Worm (Caenorhabditis elegans) whole organism, L1 larva: ENCODE measurements around the gene clec-76.
A peak's percentile ranks its signal among the peaks of the same experiment; 100 is the strongest.

ENCODE experiments used
- C04F5.9 ChIP-seq: sonication (generic microtip); optimal IDR thresholded peaks from 2 replicates; lab custom pipeline; 2016; ENCODE audit warnings: missing genetic modification characterization, missing compliant biosample characterization
- C16A3.4 ChIP-seq: fragments of 150-350 bp; optimal IDR thresholded peaks from 2 replicates; lab custom pipeline; 2014; ENCODE audit warnings: missing biosample characterization, missing genetic modification characterization
- F16B12.6 ChIP-seq: fragments of 150-350 bp; optimal IDR thresholded peaks from 2 replicates; lab custom pipeline; 2014; ENCODE audit warnings: missing biosample characterization, missing genetic modification characterization
- aly-2 ChIP-seq: fragments of 150-350 bp; optimal IDR thresholded peaks from 2 replicates; lab custom pipeline; 2014; ENCODE audit warnings: missing biosample characterization, missing genetic modification characterization
- ama-1 ChIP-seq: fragments of 150-350 bp; optimal IDR thresholded peaks from 2 replicates; lab custom pipeline; 2014
- blmp-1 ChIP-seq: fragments of 150-350 bp; optimal IDR thresholded peaks from 2 replicates; lab custom pipeline; 2014; ENCODE audit warnings: missing biosample characterization, missing genetic modification characterization
- ceh-63 ChIP-seq: fragments of 200-800 bp; sonication (Bioruptor generic); optimal IDR thresholded peaks from 2 replicates; lab custom pipeline; 2018; ENCODE audit warnings: mild to moderate bottlenecking, missing genetic modification characterization, missing compliant biosample characterization
- ceh-8 ChIP-seq: fragments of 200-800 bp; sonication (Bioruptor generic); optimal IDR thresholded peaks from 2 replicates; lab custom pipeline; 2018; ENCODE audit warnings: mild to moderate bottlenecking, missing genetic modification characterization, moderate library complexity, missing compliant biosample characterization
- ceh-88 ChIP-seq: fragments of 200-800 bp; sonication (Bioruptor generic); IDR thresholded peaks from 2 replicates; pipeline ENCODE4 v1.3.6; 2022; ENCODE audit warnings: missing genetic modification characterization, missing compliant biosample characterization
- dpl-1 ChIP-seq, 3 experiments: fragments of 150-350 bp in 2 of 3; sonication (generic microtip) in 1 of 3; optimal IDR thresholded peaks; 2 replicates each; lab custom pipeline; 2014 to 2017; ENCODE audit warnings: missing biosample characterization in 3 of 3, missing genetic modification characterization in 3 of 3, missing genetic modification reagents in 3 of 3
- dsc-1 ChIP-seq: sonication (generic microtip); optimal IDR thresholded peaks from 2 replicates; lab custom pipeline; 2016; ENCODE audit warnings: mild to moderate bottlenecking, missing genetic modification characterization, missing compliant biosample characterization
- efl-1 ChIP-seq, 4 experiments: fragments of 150-350 bp; optimal IDR thresholded peaks in 3 of 4; peaks in 1 of 4; 1 replicate in 1 of 4; 2 replicates in 3 of 4; lab custom pipeline; 2014; ENCODE audit warnings: missing biosample characterization in 2 of 4, missing genetic modification characterization in 2 of 4, missing genetic modification reagents in 2 of 4
- egl-13 ChIP-seq: sonication (generic microtip); optimal IDR thresholded peaks from 2 replicates; lab custom pipeline; 2016; ENCODE audit warnings: missing genotype, missing genetic modification reagents, missing genetic modification characterization, missing compliant biosample characterization
- elt-2 ChIP-seq: sonication (generic microtip); optimal IDR thresholded peaks from 2 replicates; lab custom pipeline; 2016; ENCODE audit warnings: missing genetic modification characterization, mild to moderate bottlenecking, inconsistent platforms, missing compliant biosample characterization, missing genetic modification reagents
- fkh-10 ChIP-seq: sonication (generic microtip); optimal IDR thresholded peaks from 2 replicates; lab custom pipeline; 2017; ENCODE audit warnings: missing biosample characterization, missing genetic modification reagents, missing genetic modification characterization
- fkh-8 ChIP-seq: sonication (generic microtip); optimal IDR thresholded peaks from 2 replicates; lab custom pipeline; 2016; ENCODE audit warnings: mild to moderate bottlenecking, missing genetic modification characterization, missing compliant biosample characterization
- hlh-17 ChIP-seq: fragments of 200-800 bp; sonication (Bioruptor generic); optimal IDR thresholded peaks from 2 replicates; lab custom pipeline; 2018; ENCODE audit warnings: missing genetic modification characterization, mild to moderate bottlenecking, missing compliant biosample characterization, moderate library complexity, borderline replicate concordance
- hpl-2 ChIP-seq: fragments of 150-350 bp; optimal IDR thresholded peaks from 2 replicates; lab custom pipeline; 2014; ENCODE audit warnings: missing biosample characterization, missing genetic modification reagents, missing genetic modification characterization
- irx-1 ChIP-seq: sonication (generic microtip); optimal IDR thresholded peaks from 2 replicates; lab custom pipeline; 2016; ENCODE audit warnings: missing genetic modification characterization, missing compliant biosample characterization
- lin-14 ChIP-seq: fragments of 200-800 bp; sonication (Bioruptor generic); optimal IDR thresholded peaks from 2 replicates; lab custom pipeline; 2018; ENCODE audit warnings: mild to moderate bottlenecking, missing genetic modification characterization, moderate library complexity, missing compliant biosample characterization
- lin-35 ChIP-seq, 2 experiments: fragments of 150-350 bp; optimal IDR thresholded peaks; 2 replicates each; lab custom pipeline; 2014; ENCODE audit warnings: missing biosample characterization in 2 of 2, missing genetic modification characterization in 2 of 2, missing genetic modification reagents in 2 of 2
- lin-39 ChIP-seq: fragments of 150-350 bp; optimal IDR thresholded peaks from 2 replicates; lab custom pipeline; 2014; ENCODE audit warnings: missing biosample characterization, missing genetic modification reagents, missing genetic modification characterization
- lsy-2 ChIP-seq, 2 experiments: fragments of 150-350 bp; optimal IDR thresholded peaks; 2 replicates each; lab custom pipeline; 2014; ENCODE audit warnings: missing biosample characterization in 2 of 2, missing genetic modification characterization in 2 of 2
- nhr-237 ChIP-seq: fragments of 150-350 bp; optimal IDR thresholded peaks from 2 replicates; lab custom pipeline; 2014; ENCODE audit warnings: missing biosample characterization, missing genetic modification characterization
- nhr-71 ChIP-seq: sonication (generic microtip); optimal IDR thresholded peaks from 2 replicates; lab custom pipeline; 2016; ENCODE audit warnings: mild to moderate bottlenecking, missing genetic modification characterization, moderate library complexity, missing compliant biosample characterization
- nhr-76 ChIP-seq: sonication (generic microtip); optimal IDR thresholded peaks from 2 replicates; lab custom pipeline; 2017; ENCODE audit warnings: missing biosample characterization, missing genetic modification characterization
- nhr-90 ChIP-seq: sonication (generic microtip); optimal IDR thresholded peaks from 2 replicates; lab custom pipeline; 2016; ENCODE audit warnings: mild to moderate bottlenecking, missing genetic modification characterization, missing compliant biosample characterization; ENCODE audit not compliant: poor library complexity
- pqm-1 ChIP-seq: sonication (generic microtip); optimal IDR thresholded peaks from 3 replicates; lab custom pipeline; 2017; ENCODE audit warnings: missing biosample characterization, missing genetic modification characterization
- skn-1 ChIP-seq: fragments of 150-350 bp; optimal IDR thresholded peaks from 2 replicates; lab custom pipeline; 2014; ENCODE audit warnings: missing biosample characterization, missing genetic modification characterization
- snpc-4 ChIP-seq: fragments of 150-350 bp; optimal IDR thresholded peaks from 2 replicates; lab custom pipeline; 2014; ENCODE audit warnings: missing biosample characterization, missing genetic modification characterization
- sptf-1 ChIP-seq: fragments of 150-350 bp; optimal IDR thresholded peaks from 2 replicates; lab custom pipeline; 2014; ENCODE audit warnings: missing biosample characterization, missing genetic modification characterization
- swsn-7 ChIP-seq: sonication (generic microtip); optimal IDR thresholded peaks from 2 replicates; lab custom pipeline; 2016; ENCODE audit warnings: missing genetic modification characterization, missing compliant biosample characterization
- unc-62 ChIP-seq: fragments of 150-350 bp; optimal IDR thresholded peaks from 2 replicates; lab custom pipeline; 2014; ENCODE audit warnings: missing biosample characterization, missing genetic modification reagents, missing genetic modification characterization
- unc-86 ChIP-seq: sonication (generic microtip); optimal IDR thresholded peaks from 2 replicates; lab custom pipeline; 2016; ENCODE audit warnings: missing genetic modification characterization, missing compliant biosample characterization
- ztf-11 ChIP-seq, 2 experiments: sonication (generic microtip); optimal IDR thresholded peaks; 2 replicates each; lab custom pipeline; 2016 to 2017; ENCODE audit warnings: missing genetic modification characterization in 2 of 2, missing biosample characterization in 1 of 2, missing compliant biosample characterization in 1 of 2

The clec-76 gene

ce11 chrIV:3995384-3995783 lies 30.3 kb downstream of the clec-76 start, which contains the start of gene F47C12.7:
F47C12.7 (minus strand) TSS chrIV:3995484.
- TF ChIP-seq lsy-2 (tag; optimal IDR thresholded peaks at IDR 0.05; lab: Kevin White, UChicago) = no peak
- TF ChIP-seq efl-1 (optimal IDR thresholded peaks at IDR 0.05; lab: Kevin White, UChicago) = no peak
- peak in 1 of 2 experiments; percentile 60 for TF ChIP-seq efl-1 (GFP tag; optimal IDR thresholded peaks at IDR 0.05 in 1 of 2; lab: Kevin White, UChicago)

ce11 chrIV:3998517-3998916 lies 33.5 kb downstream of the clec-76 start, which contains the start of gene F47C12.8:
F47C12.8 (minus strand) TSS chrIV:3998617.
- TF ChIP-seq F16B12.6 (tag; lab: Kevin White, UChicago) (no peak), blmp-1 (tag; lab: Kevin White, UChicago) (no peak), nhr-90 (tag; lab: Kevin White, UChicago) (no peak), unc-86 (tag; lab: Kevin White, UChicago) (no peak), hpl-2 (GFP tag; lab: Kevin White, UChicago) (no peak), skn-1 (no peak), aly-2 (tag; lab: Kevin White, UChicago) (no peak), fkh-8 (tag; lab: Kevin White, UChicago) (no peak), unc-62 (GFP tag; lab: Kevin White, UChicago) (no peak), nhr-71 (tag; lab: Kevin White, UChicago) (no peak)

ce11 chrIV:3999662-4000061 lies 34.6 kb downstream of the clec-76 start:
- TF ChIP-seq snpc-4 (no peak), aly-2 (tag; lab: Kevin White, UChicago) (no peak), nhr-76 (tag; lab: Kevin White, UChicago) (no peak), egl-13 (tag; lab: Kevin White, UChicago) (no peak), skn-1 (no peak), unc-62 (GFP tag; lab: Kevin White, UChicago) (no peak), hpl-2 (GFP tag; lab: Kevin White, UChicago) (no peak), efl-1 (optimal IDR thresholded peaks at IDR 0.05; lab: Kevin White, UChicago) (no peak), efl-1 (GFP tag; optimal IDR thresholded peaks at IDR 0.05 in 1 of 2; lab: Kevin White, UChicago) (no peak), dsc-1 (tag; lab: Kevin White, UChicago) (no peak), swsn-7 (tag; lab: Kevin White, UChicago) (no peak), ama-1 (lab: Kevin White, UChicago) (no peak)

- TF ChIP-seq hlh-17 (GFP tag; lab: Kevin White, UChicago) = no peak
- no peak for TF ChIP-seq ceh-88 (GFP tag; lab: Robert Waterston, UW)
- TF ChIP-seq ztf-11 (tag; optimal IDR thresholded peaks at IDR 0.05; lab: Kevin White, UChicago) = no peak
- no peak for TF ChIP-seq sptf-1 (tag; lab: Kevin White, UChicago)
- no peak for TF ChIP-seq egl-13 (tag; lab: Kevin White, UChicago)
- no peak for TF ChIP-seq swsn-7 (tag; lab: Kevin White, UChicago)
- no peak for TF ChIP-seq snpc-4
- no peak for TF ChIP-seq lin-35 (GFP tag; optimal IDR thresholded peaks at IDR 0.05; lab: Kevin White, UChicago)
- TF ChIP-seq nhr-76 (tag; lab: Kevin White, UChicago) = no peak
- no peak for TF ChIP-seq irx-1
- no peak for TF ChIP-seq ceh-8 (GFP tag; lab: Kevin White, UChicago)
- TF ChIP-seq lin-14 (GFP tag; lab: Kevin White, UChicago) = no peak
- TF ChIP-seq dsc-1 (tag; lab: Kevin White, UChicago) = no peak
- no peak for TF ChIP-seq elt-2 (tag; lab: Kevin White, UChicago)
- no peak for TF ChIP-seq C16A3.4 (tag; lab: Kevin White, UChicago)
- TF ChIP-seq dpl-1 (GFP tag; optimal IDR thresholded peaks at IDR 0.05; lab: Kevin White, UChicago) = no peak
- no peak for TF ChIP-seq skn-1
- TF ChIP-seq nhr-237 (tag; lab: Kevin White, UChicago) = no peak
- TF ChIP-seq pqm-1 = no peak
- TF ChIP-seq, all 84 proteins: peak for 0
These were observed 39.2 kb downstream of the clec-76 start for ce11 chrIV:4004221-4004620.

ce11 chrIV:4005166-4005565 lies 40.1 kb downstream of the clec-76 start:
- peak; percentile 42 for TF ChIP-seq fkh-10 (GFP tag; lab: Kevin White, UChicago)
- no peak for TF ChIP-seq ceh-63 (GFP tag; lab: Kevin White, UChicago)
- TF ChIP-seq ceh-8 (GFP tag; lab: Kevin White, UChicago) = no peak
- no peak for TF ChIP-seq C04F5.9 (tag; lab: Kevin White, UChicago)
- no peak for TF ChIP-seq swsn-7 (tag; lab: Kevin White, UChicago)
- TF ChIP-seq lin-39 = no peak
- peak; percentile 58 for TF ChIP-seq lin-14 (GFP tag; lab: Kevin White, UChicago)
